Fruit fly (Drosophila melanogaster) whole organism, embryonic: ENCODE measurements around the gene cnc.

Source experiments
- Aef1 ChIP-seq: fragments of 200-800 bp; sonication (Bioruptor generic); IDR thresholded peaks from 3 replicates; pipeline ENCODE4 v1.3.6; 2022; ENCODE audit warnings: missing biosample characterization, missing genetic modification characterization
- BEAF-32 ChIP-seq: fragments of 200-800 bp; sonication (Bioruptor generic); optimal IDR thresholded peaks from 3 replicates; lab custom pipeline; 2017; ENCODE audit warnings: missing biosample characterization, missing genetic modification characterization, mild to moderate bottlenecking, moderate library complexity, missing genetic modification reagents
- CG10321 ChIP-seq: fragments of 200-800 bp; sonication (Bioruptor generic); IDR thresholded peaks from 2 replicates; pipeline ENCODE4 v1.3.6; 2022; ENCODE audit warnings: missing biosample characterization, missing genetic modification characterization
- CG13775 ChIP-seq: fragments of 200-800 bp; sonication (Bioruptor generic); optimal IDR thresholded peaks from 3 replicates; lab custom pipeline; 2017; ENCODE audit warnings: missing biosample characterization, mild to moderate bottlenecking, missing genetic modification characterization
- CG15269 ChIP-seq: fragments of 200-800 bp; sonication (Bioruptor generic); optimal IDR thresholded peaks from 2 replicates; lab custom pipeline; 2018; ENCODE audit warnings: missing biosample characterization, mild to moderate bottlenecking, missing genetic modification characterization, moderate library complexity
- CG15514 ChIP-seq: fragments of 200-800 bp; sonication (Bioruptor generic); optimal IDR thresholded peaks from 3 replicates; lab custom pipeline; 2017; ENCODE audit warnings: missing biosample characterization, missing genetic modification characterization, mild to moderate bottlenecking, moderate library complexity, missing genetic modification reagents
- CG17361 ChIP-seq: fragments of 200-800 bp; sonication (Bioruptor generic); IDR thresholded peaks from 3 replicates; pipeline ENCODE4 v1.3.6; 2022; ENCODE audit warnings: missing biosample characterization, missing genetic modification characterization
- CG2889 ChIP-seq: fragments of 200-800 bp; sonication (Bioruptor generic); IDR thresholded peaks from 3 replicates; pipeline ENCODE4 v1.3.6; 2022; ENCODE audit warnings: missing biosample characterization, missing genetic modification characterization
- CG33213 ChIP-seq: fragments of 200-800 bp; sonication (Bioruptor generic); optimal IDR thresholded peaks from 3 replicates; lab custom pipeline; 2016; ENCODE audit warnings: missing biosample characterization, missing genetic modification characterization
- CG4282 ChIP-seq: fragments of 200-800 bp; sonication (Bioruptor generic); optimal IDR thresholded peaks from 2 replicates; lab custom pipeline; 2016; ENCODE audit warnings: missing biosample characterization, missing genetic modification characterization
- CG4707 ChIP-seq: fragments of 200-800 bp; sonication (Bioruptor generic); optimal IDR thresholded peaks from 2 replicates; lab custom pipeline; 2018; ENCODE audit warnings: missing biosample characterization, mild to moderate bottlenecking, missing genetic modification characterization, moderate library complexity
- CG6654 ChIP-seq: fragments of 200-800 bp; sonication (Bioruptor generic); optimal IDR thresholded peaks from 2 replicates; lab custom pipeline; 2017; ENCODE audit warnings: missing biosample characterization, mild to moderate bottlenecking, missing genetic modification characterization
- CG7556 ChIP-seq: fragments of 200-800 bp; sonication (Bioruptor generic); optimal IDR thresholded peaks from 2 replicates; lab custom pipeline; 2017; ENCODE audit warnings: missing biosample characterization, mild to moderate bottlenecking, missing genetic modification characterization
- CG7928 ChIP-seq: fragments of 200-800 bp; sonication (Bioruptor generic); optimal IDR thresholded peaks from 2 replicates; lab custom pipeline; 2017; ENCODE audit warnings: missing biosample characterization, mild to moderate bottlenecking, missing genetic modification characterization
- CG8924 ChIP-seq: fragments of 200-800 bp; optimal IDR thresholded peaks from 3 replicates; lab custom pipeline; 2019; ENCODE audit warnings: missing biosample characterization, mild to moderate bottlenecking, missing genetic modification characterization, moderate library complexity
- CG9817 ChIP-seq: fragments of 200-800 bp; sonication (Bioruptor generic); optimal IDR thresholded peaks from 2 replicates; lab custom pipeline; 2018; ENCODE audit warnings: missing biosample characterization, mild to moderate bottlenecking, missing genetic modification characterization, moderate library complexity
- D19B ChIP-seq: fragments of 200-800 bp; sonication (Bioruptor generic); optimal IDR thresholded peaks from 2 replicates; lab custom pipeline; 2017; ENCODE audit warnings: missing biosample characterization, mild to moderate bottlenecking, missing genetic modification characterization
- Deaf1 ChIP-seq: fragments of 200-800 bp; optimal IDR thresholded peaks from 3 replicates; lab custom pipeline; 2019; ENCODE audit warnings: missing biosample characterization, mild to moderate bottlenecking, missing genetic modification characterization, moderate library complexity
- Doc2 ChIP-seq: fragments of 200-800 bp; sonication (Bioruptor generic); IDR thresholded peaks from 2 replicates; pipeline ENCODE4 v1.3.6; 2022; ENCODE audit warnings: missing biosample characterization, missing genetic modification characterization
- Gsc ChIP-seq: fragments of 200-800 bp; sonication (Bioruptor generic); IDR thresholded peaks from 2 replicates; pipeline ENCODE4 v1.3.6; 2022; ENCODE audit warnings: missing biosample characterization, missing genetic modification characterization
- H15 ChIP-seq: fragments of 200-800 bp; sonication (Bioruptor generic); IDR thresholded peaks from 3 replicates; pipeline ENCODE4 v1.3.6; 2022; ENCODE audit warnings: missing biosample characterization, missing genetic modification characterization
- H2.0 ChIP-seq: fragments of 200-800 bp; sonication (Bioruptor generic); IDR thresholded peaks from 2 replicates; pipeline ENCODE4 v1.3.6; 2022; ENCODE audit warnings: missing biosample characterization, missing genetic modification characterization
- Hr3 ChIP-seq: fragments of 200-800 bp; sonication (Bioruptor generic); optimal IDR thresholded peaks from 3 replicates; lab custom pipeline; 2016; ENCODE audit warnings: missing biosample characterization, missing genetic modification characterization
- Hsf ChIP-seq: fragments of 200-800 bp; sonication (Bioruptor generic); optimal IDR thresholded peaks from 3 replicates; lab custom pipeline; 2016; ENCODE audit warnings: missing biosample characterization, missing genetic modification characterization
- Lpt ChIP-seq: fragments of >200 bp; optimal IDR thresholded peaks from 2 replicates; lab custom pipeline; 2018; ENCODE audit warnings: missing biosample characterization, missing genetic modification characterization
- Max ChIP-seq: fragments of 200-800 bp; sonication (Bioruptor generic); optimal IDR thresholded peaks from 2 replicates; lab custom pipeline; 2016; ENCODE audit warnings: missing biosample characterization, mild to moderate bottlenecking, missing genetic modification characterization
- Meics ChIP-seq: fragments of 200-800 bp; sonication (Bioruptor generic); optimal IDR thresholded peaks from 2 replicates; lab custom pipeline; 2017; ENCODE audit warnings: missing biosample characterization, mild to moderate bottlenecking, missing genetic modification characterization
- NC2α ChIP-seq: fragments of 200-800 bp; sonication (Bioruptor generic); optimal IDR thresholded peaks from 2 replicates; lab custom pipeline; 2016; ENCODE audit warnings: missing biosample characterization, missing genetic modification characterization
- NK7.1 ChIP-seq: fragments of 200-800 bp; sonication (Bioruptor generic); optimal IDR thresholded peaks from 3 replicates; lab custom pipeline; 2016; ENCODE audit warnings: missing biosample characterization, missing genetic modification characterization
- Nf-YA ChIP-seq: fragments of 200-800 bp; sonication (Bioruptor generic); IDR thresholded peaks from 2 replicates; pipeline ENCODE4 v1.3.6; 2022; ENCODE audit warnings: missing biosample characterization, missing genetic modification characterization
- NfI ChIP-seq: fragments of 200-800 bp; sonication (Bioruptor generic); optimal IDR thresholded peaks from 3 replicates; lab custom pipeline; 2018; ENCODE audit warnings: missing biosample characterization, mild to moderate bottlenecking, missing genetic modification characterization, moderate library complexity
- Opbp ChIP-seq: fragments of 200-800 bp; sonication (Bioruptor generic); IDR thresholded peaks from 3 replicates; pipeline ENCODE4 v1.3.6; 2022; ENCODE audit warnings: missing biosample characterization, missing genetic modification characterization; ENCODE audit not compliant: partially characterized antibody
- Rx ChIP-seq: fragments of 200-800 bp; sonication (Bioruptor generic); IDR thresholded peaks from 2 replicates; pipeline ENCODE4 v1.3.6; 2022; ENCODE audit warnings: missing biosample characterization, missing genetic modification characterization
- Side ChIP-seq: fragments of 200-800 bp; sonication (Bioruptor generic); optimal IDR thresholded peaks from 2 replicates; lab custom pipeline; 2016; ENCODE audit warnings: missing biosample characterization, missing genetic modification characterization
- Sin3A ChIP-seq: fragments of >200 bp; optimal IDR thresholded peaks from 2 replicates; lab custom pipeline; 2018
- ase ChIP-seq: fragments of 200-800 bp; sonication (Bioruptor generic); IDR thresholded peaks from 3 replicates; pipeline ENCODE4 v1.3.6; 2022; ENCODE audit warnings: missing biosample characterization, missing genetic modification characterization
- bcd ChIP-seq: fragments of 200-800 bp; sonication (Bioruptor generic); optimal IDR thresholded peaks from 2 replicates; lab custom pipeline; 2017; ENCODE audit warnings: missing biosample characterization, mild to moderate bottlenecking, missing genetic modification characterization
- danr ChIP-seq: fragments of 200-800 bp; sonication (Bioruptor generic); IDR thresholded peaks from 2 replicates; pipeline ENCODE4 v1.3.6; 2022; ENCODE audit warnings: missing biosample characterization, missing genetic modification characterization
- dm ChIP-seq: fragments of 200-800 bp; sonication (Bioruptor generic); optimal IDR thresholded peaks from 3 replicates; lab custom pipeline; 2016; ENCODE audit warnings: missing biosample characterization, missing genetic modification characterization
- gem ChIP-seq: fragments of 200-800 bp; sonication (Bioruptor generic); optimal IDR thresholded peaks from 2 replicates; lab custom pipeline; 2019; ENCODE audit warnings: missing biosample characterization, mild to moderate bottlenecking, missing genetic modification characterization, moderate library complexity
- her ChIP-seq: fragments of 200-800 bp; sonication (Bioruptor generic); optimal IDR thresholded peaks from 2 replicates; lab custom pipeline; 2016; ENCODE audit warnings: missing biosample characterization, missing genetic modification characterization
- lilli ChIP-seq: fragments of 200-800 bp; sonication (Bioruptor generic); optimal IDR thresholded peaks from 3 replicates; lab custom pipeline; 2016; ENCODE audit warnings: missing biosample characterization, missing genetic modification characterization
- lmd ChIP-seq: fragments of 200-800 bp; sonication (Bioruptor generic); IDR thresholded peaks from 2 replicates; pipeline ENCODE4 v1.3.6; 2022; ENCODE audit warnings: missing biosample characterization, missing genetic modification characterization
- nom ChIP-seq: fragments of 200-800 bp; sonication (Bioruptor generic); optimal IDR thresholded peaks from 2 replicates; lab custom pipeline; 2017; ENCODE audit warnings: missing biosample characterization, missing genetic modification characterization, mild to moderate bottlenecking, moderate library complexity, missing genetic modification reagents
- pum ChIP-seq: fragments of 200-800 bp; sonication (Bioruptor generic); optimal IDR thresholded peaks from 2 replicates; lab custom pipeline; 2016; ENCODE audit warnings: missing biosample characterization, missing genetic modification characterization
- rib ChIP-seq: fragments of 200-800 bp; sonication (Bioruptor generic); IDR thresholded peaks from 2 replicates; pipeline ENCODE4 v1.3.6; 2022; ENCODE audit warnings: missing biosample characterization, missing genetic modification characterization
- ro ChIP-seq: fragments of 200-800 bp; sonication (Bioruptor generic); IDR thresholded peaks from 2 replicates; pipeline ENCODE4 v1.3.6; 2022; ENCODE audit warnings: missing biosample characterization, missing genetic modification characterization
- slbo ChIP-seq: fragments of 200-800 bp; sonication (Bioruptor generic); IDR thresholded peaks from 2 replicates; pipeline ENCODE4 v1.3.6; 2022; ENCODE audit warnings: missing biosample characterization, missing genetic modification characterization
- sqz ChIP-seq: fragments of 200-800 bp; sonication (Bioruptor generic); optimal IDR thresholded peaks from 3 replicates; lab custom pipeline; 2018; ENCODE audit warnings: missing biosample characterization, mild to moderate bottlenecking, missing genetic modification characterization
- stc ChIP-seq: fragments of 200-800 bp; sonication (Bioruptor generic); IDR thresholded peaks from 2 replicates; pipeline ENCODE4 v1.3.6; 2022; ENCODE audit warnings: missing biosample characterization, missing genetic modification characterization
- tap ChIP-seq: fragments of 200-800 bp; optimal IDR thresholded peaks from 3 replicates; lab custom pipeline; 2019; ENCODE audit warnings: missing biosample characterization, mild to moderate bottlenecking, missing genetic modification characterization, moderate library complexity

The cnc gene

dm6 chr3R:23173393-23173981, 53.0 kb downstream of the cnc start, which contains the start of gene CG46310 (continued):
- TF ChIP-seq NfI (GFP tag; lab: Kevin White, UChicago) = peak; percentile 39
- peak; percentile 57 for TF ChIP-seq Nf-YA
- peak; percentile 60 for TF ChIP-seq CG9817
- peak; percentile 37 for TF ChIP-seq Hr3 (GFP tag; lab: Kevin White, UChicago)
- no peak for TF ChIP-seq sqz (GFP tag; lab: Kevin White, UChicago)
- TF ChIP-seq NK7.1 (GFP tag; lab: Kevin White, UChicago) = no peak
- peak; percentile 89 for TF ChIP-seq lmd (GFP tag; lab: Robert Waterston, UW)
- TF ChIP-seq CG6654 (GFP tag; lab: Kevin White, UChicago) = peak; percentile 24
- TF ChIP-seq NC2α = no peak
- no peak for TF ChIP-seq BEAF-32
- peak; percentile 33 for TF ChIP-seq D19B
- TF ChIP-seq CG15514 (GFP tag; lab: Kevin White, UChicago) = peak; percentile 55
- TF ChIP-seq H15 (GFP tag; lab: Robert Waterston, UW) = peak; percentile 80
- TF ChIP-seq Meics (GFP tag; lab: Kevin White, UChicago) = peak; percentile 77
- peak; percentile 65 for TF ChIP-seq H2.0 (GFP tag; lab: Robert Waterston, UW)
- TF ChIP-seq CG10321 (GFP tag; lab: Robert Waterston, UW) = peak; percentile 53; the same call in 1 of the 2 replicates
- peak; percentile 35; the same call in 1 of the 2 replicates for TF ChIP-seq ro (GFP tag; lab: Robert Waterston, UW)
- peak; percentile 55 for TF ChIP-seq nom (GFP tag; lab: Kevin White, UChicago)
- peak; percentile 89 for TF ChIP-seq rib
- peak; percentile 86 for TF ChIP-seq stc (GFP tag; lab: Robert Waterston, UW)
- TF ChIP-seq CG8924 (tag; lab: Kevin White, UChicago) = peak; percentile 70
- peak; percentile 41 for TF ChIP-seq CG13775
- TF ChIP-seq CG4282 (GFP tag; lab: Kevin White, UChicago) = no peak
- peak; percentile 61 for TF ChIP-seq CG15269 (tag; lab: Kevin White, UChicago)
- peak; percentile 80; the same call in 2 of the 3 replicates for TF ChIP-seq ase (GFP tag; lab: Robert Waterston, UW)
- TF ChIP-seq slbo (GFP tag; lab: Robert Waterston, UW) = peak; percentile 86
- no peak for TF ChIP-seq Hsf (GFP tag; lab: Kevin White, UChicago)
- TF ChIP-seq danr (GFP tag; lab: Robert Waterston, UW) = peak; percentile 76; the same call in 1 of the 2 replicates
- TF ChIP-seq CG2889 = peak; percentile 62; the same call in 2 of the 3 replicates
- peak; percentile 90 for TF ChIP-seq gem (tag; lab: Kevin White, UChicago)
- peak; percentile 10 for TF ChIP-seq lilli (GFP tag; lab: Kevin White, UChicago)
- TF ChIP-seq bcd (GFP tag; lab: Kevin White, UChicago) = peak; percentile 68
- TF ChIP-seq Gsc (GFP tag; lab: Robert Waterston, UW) = no peak
- peak; percentile 35 for TF ChIP-seq Deaf1 (tag; lab: Kevin White, UChicago)
- no peak for TF ChIP-seq CG4707 (GFP tag; lab: Kevin White, UChicago)
- TF ChIP-seq Max = peak; percentile 34
- TF ChIP-seq Sin3A (lab: Kevin White, UChicago) = no peak
- TF ChIP-seq CG7556 (GFP tag; lab: Kevin White, UChicago) = peak; percentile 81
- no peak for TF ChIP-seq pum (GFP tag; lab: Kevin White, UChicago)
- TF ChIP-seq Opbp = peak; percentile 20; the same call in 1 of the 3 replicates
- peak; percentile 43; the same call in 1 of the 2 replicates for TF ChIP-seq Rx (GFP tag; lab: Robert Waterston, UW)
- no peak for TF ChIP-seq her (GFP tag; lab: Kevin White, UChicago)
- TF ChIP-seq CG33213 (GFP tag; lab: Kevin White, UChicago) = no peak
- TF ChIP-seq Lpt (GFP tag; lab: Kevin White, UChicago) = no peak
- no peak for TF ChIP-seq dm (GFP tag; lab: Kevin White, UChicago)
- TF ChIP-seq Aef1 (GFP tag; lab: Robert Waterston, UW) = peak; percentile 84
- peak; percentile 9 for TF ChIP-seq CG7928
- no peak for TF ChIP-seq Doc2 (GFP tag; lab: Robert Waterston, UW)
- peak; percentile 34 for TF ChIP-seq tap
- peak; percentile 12 for TF ChIP-seq Side
- TF ChIP-seq CG17361 (GFP tag; lab: Robert Waterston, UW) = peak; percentile 88
